Fruit fly (Drosophila melanogaster) whole organism, adult: ENCODE data around the gene gcm2.

Experiments used
- CG12768 ChIP-seq: fragments of 200-800 bp; sonication (Bioruptor generic); optimal IDR thresholded peaks from 2 replicates; lab custom pipeline; 2017; ENCODE audit warnings: missing biosample characterization, missing genetic modification characterization, mild to moderate bottlenecking, moderate library complexity, missing genetic modification reagents
- CG1620 ChIP-seq: fragments of 200-800 bp; sonication (Bioruptor generic); optimal IDR thresholded peaks from 2 replicates; lab custom pipeline; 2016; ENCODE audit warnings: missing biosample characterization, missing genetic modification characterization
- CG33017 ChIP-seq: fragments of 200-800 bp; sonication (Bioruptor generic); optimal IDR thresholded peaks from 2 replicates; lab custom pipeline; 2018; ENCODE audit warnings: missing biosample characterization, mild to moderate bottlenecking, missing genetic modification characterization, moderate library complexity

- TF ChIP-seq CG1620 (GFP tag; lab: Kevin White, UChicago) = no peak
- TF ChIP-seq CG12768 (GFP tag; lab: Kevin White, UChicago) = no peak
- no peak for TF ChIP-seq CG33017
These were observed 28.8 kb upstream of the gcm2 start, which contains the start of gene CG31709 for dm6 chr2L:9579538-9579937.
